Worm (Caenorhabditis elegans): ENCODE results near the gene T16G12.7.

Gene T16G12.7

ce11 chrIII:9991324-9991723 lies 48.6 kb downstream of the T16G12.7 start:
- TF ChIP-seq ceh-45 (GFP tag; IDR thresholded peaks at IDR 0.05) (no peak), fkh-6 (tag; optimal IDR thresholded peaks at IDR 0.05) (no peak), rnt-1 (tag; optimal IDR thresholded peaks at IDR 0.05) (no peak), ceh-24 (tag; optimal IDR thresholded peaks at IDR 0.05) (no peak), lin-11 (tag; optimal IDR thresholded peaks at IDR 0.05) (no peak), pqm-1 (tag; optimal IDR thresholded peaks at IDR 0.05) (no peak), hlh-15 (tag; optimal IDR thresholded peaks at IDR 0.05) (no peak), ets-4 (tag; optimal IDR thresholded peaks at IDR 0.05) (no peak), sox-2 (GFP tag; IDR thresholded peaks at IDR 0.05) (no peak), ttx-3 (tag; optimal IDR thresholded peaks at IDR 0.05) (no peak), lim-6 (tag; optimal IDR thresholded peaks at IDR 0.05) (no peak), hlh-30 (tag; optimal IDR thresholded peaks at IDR 0.05; ENCODE audit: insufficient read depth) (no peak)

Measured in whole organism, late embryonic.